Worm (Caenorhabditis elegans): ENCODE results near the gene fbxl-4.

DNA sequence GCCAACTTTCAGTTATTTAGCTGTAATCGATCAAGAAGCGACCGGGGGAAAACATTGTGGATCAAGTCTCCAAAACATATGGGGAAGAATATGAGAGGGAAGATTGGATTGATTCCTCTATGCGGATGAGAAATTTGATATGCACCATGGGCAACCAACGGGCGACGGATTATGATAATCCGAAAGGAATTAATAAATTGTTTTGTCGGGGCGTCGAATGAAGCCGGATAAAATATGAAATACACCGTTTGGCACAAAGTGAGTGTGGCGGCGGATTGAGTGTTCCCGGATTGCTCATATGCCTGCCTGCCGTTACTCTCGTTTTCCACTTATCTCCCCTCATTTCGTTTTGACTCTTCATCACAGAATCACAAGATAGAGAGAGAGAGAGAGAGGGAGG, 20.7 kb downstream of the fbxl-4 start:
- TF ChIP-seq cog-1 (tag; optimal IDR thresholded peaks at IDR 0.05) (no peak), med-1 (GFP tag; optimal IDR thresholded peaks at IDR 0.05; ENCODE audit: insufficient read depth) (no peak)

Data from whole organism, midembryonic.